Fruit fly (Drosophila melanogaster) S2 (cell line): ENCODE results near the gene CG31808.

ENCODE experiments used
- CG8478 ChIP-seq: fragments of >200 bp; optimal IDR thresholded peaks from 2 replicates; lab custom pipeline; 2018
- CTCF ChIP-seq, 2 experiments: fragments of >200 bp; optimal IDR thresholded peaks; 2 replicates each; lab custom pipeline; 2018

- TF ChIP-seq CG8478 (lab: Kevin White, UChicago) = no peak
- no peak for TF ChIP-seq CTCF (optimal IDR thresholded peaks at IDR 0.05; lab: Kevin White, UChicago)
Measured at dm6 chr2L:16711891-16712290, 4.1 kb downstream of the CG31808 start.
